Fruit fly (Drosophila melanogaster): ENCODE data around the gene CG7560.

Gene CG7560

DNA sequence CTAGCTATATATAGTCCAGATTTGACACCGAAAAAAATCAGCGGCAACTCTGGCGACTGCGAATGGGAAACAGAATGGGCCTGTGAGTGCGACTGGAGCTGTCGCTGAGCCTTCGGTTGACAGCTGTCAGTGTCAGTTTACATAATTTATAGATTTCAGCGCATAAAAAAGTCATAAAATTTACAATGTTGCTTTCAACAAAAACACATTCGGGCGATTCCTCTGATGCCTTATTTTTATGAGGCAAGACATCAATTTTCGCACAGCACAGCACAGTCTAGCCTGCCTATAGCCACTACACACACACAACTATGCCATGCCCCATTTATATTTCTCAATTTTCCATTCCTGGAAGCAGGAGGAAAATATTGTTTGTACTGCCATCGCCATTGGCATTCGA is 47.4 kb downstream of the CG7560 start:
- TF ChIP-seq ttk (optimal IDR thresholded peaks at IDR 0.05) (no peak), h (optimal IDR thresholded peaks at IDR 0.05) (no peak), insv (optimal IDR thresholded peaks at IDR 0.05) (no peak), psq (optimal IDR thresholded peaks at IDR 0.05) (no peak), Sin3A (optimal IDR thresholded peaks at IDR 0.05) (no peak), Myc (optimal IDR thresholded peaks at IDR 0.05) (no peak)

DNA sequence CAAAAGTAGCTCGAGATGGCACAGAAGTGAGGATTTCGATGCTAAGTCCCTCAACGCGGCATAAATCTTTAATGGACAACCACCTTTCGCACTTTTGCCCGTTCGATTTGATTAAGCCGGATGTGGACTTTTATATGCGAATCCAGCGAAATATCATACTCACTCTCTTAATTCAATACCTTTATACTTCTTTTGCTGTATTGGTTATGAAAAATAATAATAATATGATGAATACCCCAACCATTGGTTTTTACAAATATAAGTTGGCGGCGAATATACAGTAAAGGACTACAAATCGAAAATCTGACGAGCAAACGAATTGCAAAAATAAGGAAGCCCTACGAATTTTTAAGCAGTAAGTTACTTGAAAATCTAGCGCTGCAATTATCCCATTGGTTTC is 48.0 kb downstream of the CG7560 start, which contains the start of gene Vha16-3:
TSS of gene Vha16-3 (plus strand) at position 301 of the 400 bp plus-strand sequence.
- TF ChIP-seq Sin3A (optimal IDR thresholded peaks at IDR 0.05) (no peak), insv (optimal IDR thresholded peaks at IDR 0.05) (no peak), psq (optimal IDR thresholded peaks at IDR 0.05) (no peak), ttk (optimal IDR thresholded peaks at IDR 0.05) (no peak), h (optimal IDR thresholded peaks at IDR 0.05) (no peak), Myc (optimal IDR thresholded peaks at IDR 0.05) (no peak)

DNA sequence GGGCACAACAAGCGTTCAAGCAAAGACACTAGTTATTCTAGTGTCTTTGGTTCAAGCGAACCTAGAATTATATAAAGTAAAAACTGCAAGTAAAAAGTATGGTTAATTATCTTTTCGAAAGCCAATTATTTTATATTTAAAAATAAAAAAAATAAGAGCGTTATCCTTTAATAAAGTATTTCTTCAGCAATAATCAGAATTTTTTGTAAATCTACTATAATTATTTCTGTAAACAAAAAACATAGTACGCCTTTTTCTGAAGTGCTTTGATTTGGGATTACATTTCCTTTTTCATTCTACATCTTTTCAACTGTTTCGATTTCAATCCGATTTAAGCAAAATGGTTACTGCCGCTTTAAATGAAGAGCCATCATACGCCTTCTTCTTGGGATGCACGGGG is 49.7 kb downstream of the CG7560 start, which contains the start of gene Vha16-2:
TSS of gene Vha16-2 (plus strand) at position 301 of the 400 bp plus-strand sequence.
- TF ChIP-seq Myc (optimal IDR thresholded peaks at IDR 0.05) = no peak
- no peak for TF ChIP-seq insv (optimal IDR thresholded peaks at IDR 0.05)
- TF ChIP-seq Sin3A (optimal IDR thresholded peaks at IDR 0.05) = no peak
